Worm (Caenorhabditis elegans) whole organism, early embryonic: ENCODE data around the gene F59B10.4.

Experiments used
- B0310.2 ChIP-seq: sonication (generic microtip); optimal IDR thresholded peaks from 2 replicates; lab custom pipeline; 2016; ENCODE audit warnings: mild to moderate bottlenecking, missing genetic modification characterization, missing compliant biosample characterization
- F13C5.2 ChIP-seq: sonication (generic microtip); optimal IDR thresholded peaks from 2 replicates; lab custom pipeline; 2017; ENCODE audit warnings: mild to moderate bottlenecking, missing genetic modification characterization, inconsistent platforms, missing compliant biosample characterization
- aly-1 ChIP-seq: sonication (generic microtip); optimal IDR thresholded peaks from 2 replicates; lab custom pipeline; 2016; ENCODE audit warnings: missing genetic modification characterization, missing compliant biosample characterization
- ama-1 ChIP-seq: fragments of 150-350 bp; optimal IDR thresholded peaks from 2 replicates; lab custom pipeline; 2014
- ceh-13 ChIP-seq: fragments of 200-800 bp; sonication (Bioruptor generic); optimal IDR thresholded peaks from 2 replicates; lab custom pipeline; 2018; ENCODE audit warnings: mild to moderate bottlenecking, missing genetic modification characterization, missing compliant biosample characterization
- ets-7 ChIP-seq: sonication (generic microtip); optimal IDR thresholded peaks from 2 replicates; lab custom pipeline; 2016; ENCODE audit warnings: missing genotype, missing genetic modification characterization, missing compliant biosample characterization
- flt-1 ChIP-seq: fragments of 200-800 bp; sonication (Bioruptor generic); IDR thresholded peaks from 2 replicates; pipeline ENCODE4 v1.3.6; 2022; ENCODE audit warnings: missing genetic modification characterization, missing compliant biosample characterization
- hmbx-1 ChIP-seq: sonication (generic microtip); optimal IDR thresholded peaks from 2 replicates; lab custom pipeline; 2016; ENCODE audit warnings: mild to moderate bottlenecking, missing genetic modification characterization, missing compliant biosample characterization
- hnd-1 ChIP-seq: sonication (generic microtip); optimal IDR thresholded peaks from 2 replicates; lab custom pipeline; 2016; ENCODE audit warnings: missing genetic modification characterization, missing compliant biosample characterization
- scrt-1 ChIP-seq: fragments of 200-800 bp; sonication (Bioruptor generic); IDR thresholded peaks from 2 replicates; pipeline ENCODE4 v1.3.6; 2022; ENCODE audit warnings: missing genetic modification characterization, missing compliant biosample characterization
- sea-1 ChIP-seq: fragments of 200-800 bp; sonication (Bioruptor generic); conservative IDR thresholded peaks from 2 replicates; pipeline ENCODE4 v1.3.6; 2022; ENCODE audit warnings: missing genetic modification characterization, missing compliant biosample characterization
- tbx-37 ChIP-seq: fragments of 200-800 bp; sonication (Bioruptor generic); conservative IDR thresholded peaks from 2 replicates; pipeline ENCODE4 v1.3.6; 2022; ENCODE audit warnings: missing genetic modification reagents, missing genetic modification characterization, missing compliant biosample characterization

Gene F59B10.4

DNA sequence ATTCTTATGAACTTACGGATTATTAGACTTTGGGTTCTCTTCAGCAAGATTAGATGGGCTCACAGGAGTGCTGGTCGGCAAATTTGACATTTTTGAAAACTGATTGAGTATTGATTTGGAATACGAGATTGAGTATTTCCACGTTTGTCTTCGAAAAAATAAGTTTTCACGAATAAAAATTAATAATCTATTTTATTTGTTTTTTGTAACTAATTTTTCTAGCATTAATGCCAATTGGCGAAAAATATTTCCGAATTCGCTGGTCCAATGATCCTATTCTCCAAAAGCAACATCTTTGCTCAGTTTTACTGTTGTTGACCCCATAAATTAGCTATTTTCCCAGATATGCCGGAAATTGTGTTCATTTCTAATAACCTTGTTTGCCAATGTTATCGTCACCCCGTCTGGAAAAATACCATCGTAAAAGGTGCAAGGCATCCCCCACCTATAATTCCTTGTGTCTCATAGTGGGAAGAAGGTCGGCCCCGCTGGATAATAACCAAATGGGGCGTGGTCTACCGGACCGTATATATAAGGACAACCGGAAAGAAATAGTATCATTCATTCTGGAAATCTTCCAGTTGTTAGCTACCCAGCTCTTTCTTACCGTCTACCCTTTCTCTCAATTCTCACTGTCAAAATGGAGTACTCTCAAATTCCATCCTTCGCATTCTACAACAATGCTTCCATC lies 54.5 kb downstream of the F59B10.4 start, which contains the start of the genes ZK673.6 and sdz-37:
Gene ZK673.6 (minus strand): TSS at position 101 of the 691 bp plus-strand sequence.
Gene sdz-37 (plus strand): TSS at position 641 of the 691 bp plus-strand sequence.
- TF ChIP-seq scrt-1 (GFP tag; lab: Robert Waterston, UW) (no peak), F13C5.2 (tag; lab: Kevin White, UChicago) (no peak), sea-1 (no peak), ceh-13 (GFP tag; lab: Kevin White, UChicago) (no peak), tbx-37 (GFP tag; lab: Robert Waterston, UW) (no peak), aly-1 (tag; lab: Kevin White, UChicago) (no peak), B0310.2 (tag; lab: Kevin White, UChicago) (no peak), ets-7 (tag; lab: Kevin White, UChicago) (no peak), flt-1 (GFP tag; lab: Robert Waterston, UW) (no peak), ama-1 (no peak), hnd-1 (tag; lab: Kevin White, UChicago) (no peak), hmbx-1 (tag; lab: Kevin White, UChicago) (no peak)
